Fruit fly (Drosophila melanogaster) whole organism, adult: ENCODE results near the gene Tps1.

Source experiments
- CG12768 ChIP-seq: fragments of 200-800 bp; sonication (Bioruptor generic); optimal IDR thresholded peaks from 2 replicates; lab custom pipeline; 2017; ENCODE audit warnings: missing biosample characterization, missing genetic modification characterization, mild to moderate bottlenecking, moderate library complexity, missing genetic modification reagents
- CG14711 ChIP-seq: fragments of 200-800 bp; sonication (Bioruptor generic); optimal IDR thresholded peaks from 2 replicates; lab custom pipeline; 2018; ENCODE audit warnings: missing biosample characterization, mild to moderate bottlenecking, missing genetic modification characterization, moderate library complexity
- CG5204 ChIP-seq: fragments of 200-800 bp; sonication (Bioruptor generic); optimal IDR thresholded peaks from 2 replicates; lab custom pipeline; 2016; ENCODE audit warnings: missing biosample characterization, missing genetic modification characterization
- CG7101 ChIP-seq: fragments of 200-800 bp; sonication (Bioruptor generic); optimal IDR thresholded peaks from 2 replicates; lab custom pipeline; 2018; ENCODE audit warnings: missing biosample characterization, mild to moderate bottlenecking, missing genetic modification characterization, moderate library complexity
- Hr96 ChIP-seq: fragments of 200-800 bp; sonication (Bioruptor generic); optimal IDR thresholded peaks from 2 replicates; lab custom pipeline; 2016; ENCODE audit warnings: missing biosample characterization, missing genetic modification characterization
- Mnt ChIP-seq: fragments of 200-800 bp; sonication (Bioruptor generic); optimal IDR thresholded peaks from 2 replicates; lab custom pipeline; 2016; ENCODE audit warnings: missing biosample characterization, mild to moderate bottlenecking, missing genetic modification characterization
- bab1 ChIP-seq: fragments of 200-800 bp; sonication (Bioruptor generic); optimal IDR thresholded peaks from 3 replicates; lab custom pipeline; 2019; ENCODE audit warnings: missing biosample characterization, mild to moderate bottlenecking, missing genetic modification characterization, moderate library complexity
- cnc ChIP-seq, 2 experiments: fragments of >200 bp; optimal IDR thresholded peaks; 2 replicates each; lab custom pipeline; 2017
- ovo ChIP-seq: fragments of 200-800 bp; sonication (Bioruptor generic); optimal IDR thresholded peaks from 2 replicates; lab custom pipeline; 2016; ENCODE audit warnings: missing biosample characterization, missing genetic modification characterization
- tj ChIP-seq: fragments of 200-800 bp; sonication (Bioruptor generic); optimal IDR thresholded peaks from 3 replicates; lab custom pipeline; 2017; ENCODE audit warnings: missing biosample characterization, mild to moderate bottlenecking, missing genetic modification characterization, moderate library complexity
- toe ChIP-seq: fragments of 200-800 bp; sonication (Bioruptor generic); optimal IDR thresholded peaks from 2 replicates; lab custom pipeline; 2016; ENCODE audit warnings: missing biosample characterization, missing genetic modification characterization

DNA sequence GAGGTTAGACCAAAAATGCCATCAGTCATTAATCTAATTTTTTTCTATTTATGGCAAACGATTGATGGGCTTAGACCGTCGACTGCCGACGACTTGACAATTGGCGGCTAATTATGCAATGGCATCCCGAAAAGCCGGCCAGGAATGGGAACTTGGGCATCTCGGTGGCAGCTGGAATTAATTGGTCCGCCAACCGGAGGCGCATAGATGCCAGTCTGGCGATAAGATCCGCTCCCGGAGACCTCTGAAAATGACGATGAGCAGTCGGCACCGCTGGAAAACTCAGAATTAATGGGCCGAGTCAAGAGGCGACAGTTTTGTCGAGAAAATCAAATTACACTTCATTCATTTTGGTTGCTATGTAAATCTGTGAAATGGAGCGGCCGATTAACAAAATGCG is 35.5 kb upstream of the Tps1 start, which contains the start of gene CG15429:
- TF ChIP-seq Mnt (GFP tag; lab: Kevin White, UChicago) (no peak), bab1 (GFP tag; lab: Kevin White, UChicago) (no peak), CG14711 (tag; lab: Kevin White, UChicago) (no peak), tj (GFP tag; lab: Kevin White, UChicago) (no peak), CG7101 (no peak), toe (GFP tag; lab: Kevin White, UChicago) (no peak), cnc (optimal IDR thresholded peaks at IDR 0.05; lab: Kevin White, UChicago) (no peak), Hr96 (GFP tag; lab: Kevin White, UChicago) (no peak), ovo (no peak), CG5204 (no peak), CG12768 (GFP tag; lab: Kevin White, UChicago) (no peak)
